Worm (Caenorhabditis elegans): ENCODE results near the gene nep-22.

DNA sequence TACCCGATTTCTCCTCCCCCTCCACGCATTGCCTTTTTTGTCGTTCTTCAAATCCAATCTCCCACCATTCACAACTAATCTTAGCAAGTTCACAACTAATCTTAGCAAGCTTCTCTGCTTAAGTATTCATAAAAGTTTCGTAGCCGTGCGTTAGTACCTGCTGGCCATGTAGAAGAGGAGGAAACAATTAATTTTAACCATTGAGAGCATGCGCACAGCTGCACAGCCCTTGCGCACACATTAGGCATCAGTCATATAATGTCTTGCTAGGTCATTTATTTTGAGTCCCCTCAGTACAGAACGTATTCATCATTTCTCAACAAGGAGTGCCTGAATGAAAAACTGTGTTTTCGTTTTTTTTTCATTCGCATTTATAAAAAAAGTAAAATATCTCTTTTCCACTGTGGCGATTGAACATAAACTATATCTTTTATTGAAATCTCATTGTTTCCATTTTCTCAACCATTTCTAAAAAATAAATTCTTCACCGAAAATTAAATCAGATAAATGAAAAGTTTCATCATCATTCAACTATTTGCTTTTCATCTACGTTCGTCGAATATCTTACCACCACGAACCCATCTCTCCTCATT lies 33.0 kb downstream of the nep-22 start:
- TF ChIP-seq flt-1 (GFP tag; IDR thresholded peaks at IDR 0.05) (no peak), med-1 (GFP tag; optimal IDR thresholded peaks at IDR 0.05; ENCODE audit: insufficient read depth) (no peak), T22C8.4 (GFP tag; IDR thresholded peaks at IDR 0.05) (no peak), ref-1 (GFP tag; conservative IDR thresholded peaks at IDR 0.05) (no peak), ztf-29 (GFP tag; IDR thresholded peaks at IDR 0.05) (no peak), tab-1 (GFP tag; IDR thresholded peaks at IDR 0.05) (no peak), klf-2 (GFP tag; conservative IDR thresholded peaks at IDR 0.05) (no peak), ztf-23 (GFP tag; IDR thresholded peaks at IDR 0.05) (no peak)

All from whole organism, midembryonic.